Fruit fly (Drosophila melanogaster) whole organism, adult: ENCODE results near the gene jim.

ENCODE experiments used
- CG14711 ChIP-seq: fragments of 200-800 bp; sonication (Bioruptor generic); optimal IDR thresholded peaks from 2 replicates; lab custom pipeline; 2018; ENCODE audit warnings: missing biosample characterization, mild to moderate bottlenecking, missing genetic modification characterization, moderate library complexity
- CG1620 ChIP-seq: fragments of 200-800 bp; sonication (Bioruptor generic); optimal IDR thresholded peaks from 2 replicates; lab custom pipeline; 2016; ENCODE audit warnings: missing biosample characterization, missing genetic modification characterization
- CG7045 ChIP-seq: fragments of 200-800 bp; sonication (Bioruptor generic); optimal IDR thresholded peaks from 2 replicates; lab custom pipeline; 2017; ENCODE audit warnings: missing biosample characterization, mild to moderate bottlenecking, missing genetic modification characterization
- CG7101 ChIP-seq: fragments of 200-800 bp; sonication (Bioruptor generic); optimal IDR thresholded peaks from 2 replicates; lab custom pipeline; 2018; ENCODE audit warnings: missing biosample characterization, mild to moderate bottlenecking, missing genetic modification characterization, moderate library complexity
- Hr96 ChIP-seq: fragments of 200-800 bp; sonication (Bioruptor generic); optimal IDR thresholded peaks from 2 replicates; lab custom pipeline; 2016; ENCODE audit warnings: missing biosample characterization, missing genetic modification characterization
- Mnt ChIP-seq: fragments of 200-800 bp; sonication (Bioruptor generic); optimal IDR thresholded peaks from 2 replicates; lab custom pipeline; 2016; ENCODE audit warnings: missing biosample characterization, mild to moderate bottlenecking, missing genetic modification characterization
- ovo ChIP-seq: fragments of 200-800 bp; sonication (Bioruptor generic); optimal IDR thresholded peaks from 2 replicates; lab custom pipeline; 2016; ENCODE audit warnings: missing biosample characterization, missing genetic modification characterization
- pad ChIP-seq: fragments of 200-800 bp; sonication (Bioruptor generic); optimal IDR thresholded peaks from 3 replicates; lab custom pipeline; 2017; ENCODE audit warnings: missing biosample characterization, missing genetic modification characterization, mild to moderate bottlenecking, moderate library complexity, missing genetic modification reagents
- tj ChIP-seq: fragments of 200-800 bp; sonication (Bioruptor generic); optimal IDR thresholded peaks from 3 replicates; lab custom pipeline; 2017; ENCODE audit warnings: missing biosample characterization, mild to moderate bottlenecking, missing genetic modification characterization, moderate library complexity

DNA sequence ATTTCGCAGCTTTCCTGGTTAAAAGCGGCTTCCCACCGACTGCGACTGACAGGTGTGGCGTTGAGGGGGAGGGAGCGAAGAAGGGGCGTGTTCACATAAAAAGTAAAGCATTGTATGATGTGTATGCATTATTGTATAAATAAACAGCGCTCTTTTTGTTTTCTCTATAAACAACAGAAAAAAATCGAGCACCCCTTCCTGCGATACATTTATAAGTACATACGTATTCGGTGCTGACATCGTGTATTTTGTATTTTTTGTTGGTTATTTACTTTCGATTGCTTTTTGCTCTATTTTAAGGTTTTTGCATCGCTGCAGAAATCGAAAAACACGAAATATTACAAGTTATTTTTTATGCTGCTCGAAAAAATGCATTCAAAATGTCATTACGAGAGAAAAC is 8.8 kb downstream of the jim start:
- TF ChIP-seq Hr96 (GFP tag; lab: Kevin White, UChicago) (no peak), CG14711 (tag; lab: Kevin White, UChicago) (no peak), CG7101 (tag; lab: Kevin White, UChicago) (no peak), Mnt (GFP tag; lab: Kevin White, UChicago) (no peak), pad (GFP tag; lab: Kevin White, UChicago) (no peak), CG7045 (GFP tag; lab: Kevin White, UChicago) (no peak), CG1620 (GFP tag; lab: Kevin White, UChicago) (no peak), ovo (GFP tag; lab: Kevin White, UChicago) (no peak), tj (GFP tag; lab: Kevin White, UChicago) (peak; percentile 93)
